Worm (Caenorhabditis elegans) whole organism, L1 larva: ENCODE measurements around the gene ZC190.5.

Experiments used
- blmp-1 ChIP-seq: fragments of 150-350 bp; optimal IDR thresholded peaks from 2 replicates; lab custom pipeline; 2014; ENCODE audit warnings: missing biosample characterization, missing genetic modification characterization
- mdl-1 ChIP-seq, 2 experiments: fragments of 150-350 bp; optimal IDR thresholded peaks; 2 replicates each; lab custom pipeline; 2014 to 2017; ENCODE audit warnings: missing biosample characterization in 2 of 2, missing genetic modification characterization in 2 of 2, inconsistent platforms in 1 of 2

DNA sequence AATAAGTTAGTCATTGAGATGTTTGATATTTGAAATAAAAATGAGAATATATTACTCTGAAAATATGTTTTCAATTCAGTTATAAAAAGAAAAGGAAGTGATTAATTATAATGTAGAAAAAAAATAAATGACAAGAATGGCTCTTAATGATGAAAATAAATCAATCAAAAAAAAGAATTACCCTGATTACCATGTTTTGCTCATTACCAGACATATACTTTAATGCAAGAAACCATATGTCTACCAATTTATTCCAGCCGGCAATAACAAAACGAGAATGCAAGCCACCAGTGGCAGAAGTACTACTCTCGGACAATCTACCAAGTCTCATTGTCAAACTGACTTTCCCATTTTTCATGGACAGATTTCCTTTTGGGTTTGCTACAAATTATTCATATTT is 10.4 kb upstream of the ZC190.5 start:
- no peak for TF ChIP-seq blmp-1
- TF ChIP-seq mdl-1 (tag; optimal IDR thresholded peaks at IDR 0.05; lab: Kevin White, UChicago): no peak
